Worm (Caenorhabditis elegans) whole organism, mixed stage, embryonic: ENCODE results near the gene snt-3.

Experiments
- blmp-1 ChIP-seq: fragments of 150-350 bp; optimal IDR thresholded peaks from 2 replicates; lab custom pipeline; 2014; ENCODE audit warnings: missing biosample characterization, missing genetic modification characterization
- elt-1 ChIP-seq: sonication (generic microtip); optimal IDR thresholded peaks from 2 replicates; lab custom pipeline; 2017; ENCODE audit warnings: missing genetic modification characterization, mild to moderate bottlenecking, missing compliant biosample characterization, antibody characterized with exemption, moderate library complexity, borderline replicate concordance; ENCODE audit not compliant: insufficient read depth
- unc-39 ChIP-seq: fragments of 150-350 bp; optimal IDR thresholded peaks from 2 replicates; lab custom pipeline; 2014; ENCODE audit warnings: missing biosample characterization, missing genetic modification characterization
- unc-62 ChIP-seq: fragments of 150-350 bp; optimal IDR thresholded peaks from 2 replicates; lab custom pipeline; 2014; ENCODE audit warnings: missing biosample characterization, missing genetic modification reagents, missing genetic modification characterization

DNA sequence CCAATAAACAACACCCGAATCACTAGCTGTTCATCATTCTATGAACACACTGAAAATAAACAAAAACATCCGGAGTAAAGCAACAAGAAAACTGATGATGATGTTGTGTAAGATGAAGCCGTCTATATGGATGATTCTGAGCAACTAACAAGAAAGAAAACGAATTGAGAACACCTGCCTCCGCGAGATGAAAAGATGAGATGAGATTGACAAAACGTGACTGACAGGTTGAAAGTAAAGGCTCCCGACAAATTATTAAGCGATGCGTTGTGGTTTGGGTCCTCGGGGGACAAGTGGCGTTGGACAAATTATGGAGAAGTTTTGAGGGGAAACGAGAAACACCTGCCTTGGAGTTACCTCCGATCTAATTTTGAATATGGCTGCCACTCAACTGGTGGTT lies 44.7 kb downstream of the snt-3 start:
- TF ChIP-seq unc-39, result no peak
- peak; percentile 72 for TF ChIP-seq unc-62
- no peak for TF ChIP-seq elt-1 (tag; lab: Kevin White, UChicago)
- TF ChIP-seq blmp-1 (tag; lab: Kevin White, UChicago), result no peak
